Fruit fly (Drosophila melanogaster) whole organism, pupa: ENCODE measurements around the gene CG17917.

Source experiments
- CG12605 ChIP-seq: fragments of 200-800 bp; sonication (Bioruptor generic); IDR thresholded peaks from 2 replicates; pipeline ENCODE4 v1.3.6; 2022; ENCODE audit warnings: missing biosample characterization, missing genetic modification characterization
- CG13204 ChIP-seq: fragments of 200-800 bp; sonication (Bioruptor generic); optimal IDR thresholded peaks from 2 replicates; lab custom pipeline; 2018; ENCODE audit warnings: missing biosample characterization, mild to moderate bottlenecking, missing genetic modification characterization, moderate library complexity
- CG32121 ChIP-seq: fragments of 200-800 bp; sonication (Bioruptor generic); IDR thresholded peaks from 2 replicates; pipeline ENCODE4 v1.3.6; 2022; ENCODE audit warnings: missing biosample characterization, missing genetic modification characterization
- CG34367 ChIP-seq: fragments of 200-800 bp; sonication (Bioruptor generic); optimal IDR thresholded peaks from 2 replicates; lab custom pipeline; 2018; ENCODE audit warnings: missing biosample characterization, mild to moderate bottlenecking, missing genetic modification characterization
- CG8159 ChIP-seq: fragments of 200-800 bp; sonication (Bioruptor generic); optimal IDR thresholded peaks from 3 replicates; lab custom pipeline; 2018; ENCODE audit warnings: missing biosample characterization, mild to moderate bottlenecking, missing genetic modification characterization, moderate library complexity
- CG8301 ChIP-seq: fragments of 200-800 bp; sonication (Bioruptor generic); optimal IDR thresholded peaks from 2 replicates; lab custom pipeline; 2018; ENCODE audit warnings: missing biosample characterization, mild to moderate bottlenecking, missing genetic modification characterization
- CG9948 ChIP-seq: fragments of 200-800 bp; sonication (Bioruptor generic); optimal IDR thresholded peaks from 2 replicates; lab custom pipeline; 2018; ENCODE audit warnings: missing biosample characterization, mild to moderate bottlenecking, missing genetic modification characterization, moderate library complexity
- EcR ChIP-seq: fragments of 200-800 bp; sonication (Bioruptor generic); optimal IDR thresholded peaks from 3 replicates; lab custom pipeline; 2019; ENCODE audit warnings: missing biosample characterization, missing genetic modification characterization, mild to moderate bottlenecking, moderate library complexity, missing genetic modification reagents
- Pif1A ChIP-seq: fragments of 200-800 bp; sonication (Bioruptor generic); optimal IDR thresholded peaks from 3 replicates; lab custom pipeline; 2016; ENCODE audit warnings: missing biosample characterization, missing genetic modification characterization
- Pif1B ChIP-seq: fragments of 200-800 bp; sonication (Bioruptor generic); optimal IDR thresholded peaks from 3 replicates; lab custom pipeline; 2016; ENCODE audit warnings: missing biosample characterization, missing genetic modification characterization
- fd96Ca ChIP-seq: fragments of 200-800 bp; sonication (Bioruptor generic); IDR thresholded peaks from 3 replicates; pipeline ENCODE4 v1.3.6; 2022; ENCODE audit warnings: missing biosample characterization, missing genetic modification characterization

DNA sequence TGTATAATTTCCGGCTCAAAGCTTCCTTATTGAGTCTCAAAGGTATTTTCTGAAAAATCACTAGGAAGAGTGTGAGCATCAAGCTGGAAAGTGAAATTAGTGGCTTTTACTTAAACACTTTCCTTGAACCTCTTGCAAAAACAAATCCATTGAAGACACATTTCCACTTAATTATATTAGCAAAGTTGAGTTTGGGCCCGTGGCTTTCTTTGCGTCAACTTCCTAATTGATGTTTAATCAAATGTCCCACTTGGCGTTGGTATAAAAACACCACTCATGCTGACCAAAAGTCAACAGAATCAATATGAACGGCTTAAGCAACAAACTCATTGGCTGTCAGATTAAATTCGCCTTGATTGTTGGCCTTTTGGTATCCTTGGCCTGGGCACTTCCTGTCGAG lies 38.0 kb upstream of the CG17917 start, which contains the start of gene CG46396:
- TF ChIP-seq Pif1A (GFP tag; lab: Kevin White, UChicago) (no peak), CG34367 (tag; lab: Kevin White, UChicago) (no peak), CG9948 (tag; lab: Kevin White, UChicago) (no peak), CG32121 (GFP tag; lab: Robert Waterston, UW) (no peak), CG8159 (tag; lab: Kevin White, UChicago) (no peak), CG8301 (tag; lab: Kevin White, UChicago) (no peak), CG13204 (GFP tag; lab: Kevin White, UChicago) (no peak), CG12605 (GFP tag; lab: Robert Waterston, UW) (no peak), fd96Ca (GFP tag; lab: Robert Waterston, UW) (no peak), Pif1B (no peak), EcR (no peak)
